Fruit fly (Drosophila melanogaster) whole organism, embryonic: Measurements from ENCODE around the gene CG10435.

Experiments used
- Asciz ChIP-seq: fragments of 200-800 bp; sonication (Bioruptor generic); optimal IDR thresholded peaks from 2 replicates; lab custom pipeline; 2017; ENCODE audit warnings: missing biosample characterization, mild to moderate bottlenecking, missing genetic modification characterization, missing genetic modification reagents
- B-H1 ChIP-seq: fragments of 200-800 bp; sonication (Bioruptor generic); IDR thresholded peaks from 3 replicates; pipeline ENCODE4 v1.3.6; 2022; ENCODE audit warnings: missing biosample characterization, missing genetic modification characterization
- C15 ChIP-seq: fragments of 200-800 bp; sonication (Bioruptor generic); IDR thresholded peaks from 3 replicates; pipeline ENCODE4 v1.3.6; 2022; ENCODE audit warnings: missing biosample characterization, missing genetic modification characterization
- CG10267 ChIP-seq: fragments of 200-800 bp; sonication (Bioruptor generic); optimal IDR thresholded peaks from 2 replicates; lab custom pipeline; 2018; ENCODE audit warnings: missing biosample characterization, mild to moderate bottlenecking, missing genetic modification characterization, moderate library complexity
- CG10321 ChIP-seq: fragments of 200-800 bp; sonication (Bioruptor generic); IDR thresholded peaks from 2 replicates; pipeline ENCODE4 v1.3.6; 2022; ENCODE audit warnings: missing biosample characterization, missing genetic modification characterization
- CG11504 ChIP-seq: fragments of 200-800 bp; sonication (Bioruptor generic); optimal IDR thresholded peaks from 3 replicates; lab custom pipeline; 2019; ENCODE audit warnings: missing biosample characterization, mild to moderate bottlenecking, missing genetic modification characterization, moderate library complexity
- CG13123 ChIP-seq: fragments of 200-800 bp; sonication (Bioruptor generic); optimal IDR thresholded peaks from 2 replicates; lab custom pipeline; 2016; ENCODE audit warnings: missing biosample characterization, missing genetic modification characterization
- CG15073 ChIP-seq: fragments of 200-800 bp; sonication (Bioruptor generic); optimal IDR thresholded peaks from 2 replicates; lab custom pipeline; 2016; ENCODE audit warnings: missing biosample characterization, missing genetic modification characterization
- CG16863 ChIP-seq: fragments of 200-800 bp; sonication (Bioruptor generic); optimal IDR thresholded peaks from 3 replicates; lab custom pipeline; 2016; ENCODE audit warnings: missing biosample characterization, missing genetic modification characterization
- CG2199 ChIP-seq: fragments of 200-800 bp; sonication (Bioruptor generic); IDR thresholded peaks from 3 replicates; pipeline ENCODE4 v1.3.6; 2022; ENCODE audit warnings: missing biosample characterization, missing genetic modification characterization
- CG31388 ChIP-seq: fragments of 200-800 bp; sonication (Bioruptor generic); optimal IDR thresholded peaks from 2 replicates; lab custom pipeline; 2016; ENCODE audit warnings: missing biosample characterization, missing genetic modification characterization
- CG3163 ChIP-seq: fragments of 200-800 bp; sonication (Bioruptor generic); optimal IDR thresholded peaks from 3 replicates; lab custom pipeline; 2016; ENCODE audit warnings: missing biosample characterization, missing genetic modification characterization
- CG33213 ChIP-seq: fragments of 200-800 bp; sonication (Bioruptor generic); optimal IDR thresholded peaks from 3 replicates; lab custom pipeline; 2016; ENCODE audit warnings: missing biosample characterization, missing genetic modification characterization
- CG34376 ChIP-seq: fragments of 200-800 bp; sonication (Bioruptor generic); optimal IDR thresholded peaks from 2 replicates; lab custom pipeline; 2018; ENCODE audit warnings: missing biosample characterization, mild to moderate bottlenecking, missing genetic modification characterization
- CG5180 ChIP-seq: fragments of 200-800 bp; sonication (Bioruptor generic); optimal IDR thresholded peaks from 3 replicates; lab custom pipeline; 2017; ENCODE audit warnings: missing biosample characterization, missing genetic modification characterization, mild to moderate bottlenecking, moderate library complexity, missing genetic modification reagents
- CG5245 ChIP-seq: fragments of 200-800 bp; sonication (Bioruptor generic); optimal IDR thresholded peaks from 3 replicates; lab custom pipeline; 2016; ENCODE audit warnings: missing biosample characterization, missing genetic modification characterization
- CG6813 ChIP-seq: fragments of 200-800 bp; sonication (Bioruptor generic); optimal IDR thresholded peaks from 2 replicates; lab custom pipeline; 2017; ENCODE audit warnings: missing biosample characterization, missing genetic modification characterization, mild to moderate bottlenecking, moderate library complexity, missing genetic modification reagents
- CG8281 ChIP-seq: fragments of 200-800 bp; sonication (Bioruptor generic); optimal IDR thresholded peaks from 2 replicates; lab custom pipeline; 2018; ENCODE audit warnings: missing biosample characterization, mild to moderate bottlenecking, missing genetic modification characterization, moderate library complexity
- CG8388 ChIP-seq: fragments of 200-800 bp; sonication (Bioruptor generic); optimal IDR thresholded peaks from 2 replicates; lab custom pipeline; 2019; ENCODE audit warnings: missing biosample characterization, mild to moderate bottlenecking, missing genetic modification characterization, moderate library complexity
- D19B ChIP-seq: fragments of 200-800 bp; sonication (Bioruptor generic); optimal IDR thresholded peaks from 2 replicates; lab custom pipeline; 2017; ENCODE audit warnings: missing biosample characterization, mild to moderate bottlenecking, missing genetic modification characterization
- Dp ChIP-seq: fragments of 200-800 bp; sonication (Bioruptor generic); optimal IDR thresholded peaks from 2 replicates; lab custom pipeline; 2018; ENCODE audit warnings: missing biosample characterization, mild to moderate bottlenecking, missing genetic modification characterization, moderate library complexity
- Drgx ChIP-seq: fragments of 200-800 bp; sonication (Bioruptor generic); IDR thresholded peaks from 2 replicates; pipeline ENCODE4 v1.3.6; 2022; ENCODE audit warnings: missing biosample characterization, missing genetic modification characterization
- GATAe ChIP-seq: fragments of 200-800 bp; sonication (Bioruptor generic); conservative IDR thresholded peaks from 2 replicates; pipeline ENCODE4 v1.3.6; 2022; ENCODE audit warnings: missing biosample characterization, missing genetic modification characterization
- H15 ChIP-seq: fragments of 200-800 bp; sonication (Bioruptor generic); IDR thresholded peaks from 3 replicates; pipeline ENCODE4 v1.3.6; 2022; ENCODE audit warnings: missing biosample characterization, missing genetic modification characterization
- NC2β ChIP-seq: fragments of 200-800 bp; sonication (Bioruptor generic); optimal IDR thresholded peaks from 2 replicates; lab custom pipeline; 2016; ENCODE audit warnings: missing biosample characterization, missing genetic modification characterization
- NfI ChIP-seq: fragments of 200-800 bp; sonication (Bioruptor generic); optimal IDR thresholded peaks from 3 replicates; lab custom pipeline; 2018; ENCODE audit warnings: missing biosample characterization, mild to moderate bottlenecking, missing genetic modification characterization, moderate library complexity
- amos ChIP-seq: fragments of 200-800 bp; sonication (Bioruptor generic); IDR thresholded peaks from 2 replicates; pipeline ENCODE4 v1.3.6; 2022; ENCODE audit warnings: missing biosample characterization, missing genetic modification characterization; ENCODE audit not compliant: partially characterized antibody
- btn ChIP-seq: fragments of 200-800 bp; sonication (Bioruptor generic); optimal IDR thresholded peaks from 2 replicates; lab custom pipeline; 2016; ENCODE audit warnings: missing biosample characterization, missing genetic modification characterization
- caup ChIP-seq: fragments of 200-800 bp; sonication (Bioruptor generic); optimal IDR thresholded peaks from 3 replicates; lab custom pipeline; 2017; ENCODE audit warnings: missing biosample characterization, mild to moderate bottlenecking, missing genetic modification characterization, moderate library complexity; ENCODE audit not compliant: severe bottlenecking
- crol ChIP-seq: fragments of 200-800 bp; sonication (Bioruptor generic); IDR thresholded peaks from 2 replicates; pipeline ENCODE4 v1.3.6; 2022; ENCODE audit warnings: missing biosample characterization, missing genetic modification characterization
- cwo ChIP-seq: fragments of 200-800 bp; sonication (Bioruptor generic); optimal IDR thresholded peaks from 3 replicates; lab custom pipeline; 2017; ENCODE audit warnings: missing biosample characterization, missing genetic modification characterization, mild to moderate bottlenecking, moderate library complexity, missing genetic modification reagents
- dati ChIP-seq: fragments of 200-800 bp; sonication (Bioruptor generic); IDR thresholded peaks from 2 replicates; pipeline ENCODE4 v1.3.6; 2022; ENCODE audit warnings: missing biosample characterization, missing genetic modification characterization
- dmrt99B ChIP-seq: fragments of 200-800 bp; sonication (Bioruptor generic); optimal IDR thresholded peaks from 2 replicates; lab custom pipeline; 2018; ENCODE audit warnings: missing biosample characterization, mild to moderate bottlenecking, missing genetic modification characterization, moderate library complexity
- dysf ChIP-seq: fragments of 200-800 bp; sonication (Bioruptor generic); IDR thresholded peaks from 3 replicates; pipeline ENCODE4 v1.3.6; 2022; ENCODE audit warnings: missing biosample characterization, missing genetic modification characterization
- emc ChIP-seq: fragments of 200-800 bp; sonication (Bioruptor generic); optimal IDR thresholded peaks from 2 replicates; lab custom pipeline; 2016; ENCODE audit warnings: missing biosample characterization, missing genetic modification characterization
- exex ChIP-seq: fragments of 200-800 bp; sonication (Bioruptor generic); optimal IDR thresholded peaks from 4 replicates; lab custom pipeline; 2018; ENCODE audit warnings: missing biosample characterization, mild to moderate bottlenecking, missing genetic modification characterization, moderate library complexity
- ftz-f1 ChIP-seq: fragments of 200-800 bp; sonication (Bioruptor generic); optimal IDR thresholded peaks from 2 replicates; lab custom pipeline; 2016; ENCODE audit warnings: missing biosample characterization, missing genetic modification characterization
- hbn ChIP-seq: fragments of 200-800 bp; sonication (Bioruptor generic); IDR thresholded peaks from 2 replicates; pipeline ENCODE4 v1.3.6; 2022; ENCODE audit warnings: missing biosample characterization, missing genetic modification characterization; ENCODE audit not compliant: partially characterized antibody
- jumu ChIP-seq: fragments of 200-800 bp; sonication (Bioruptor generic); optimal IDR thresholded peaks from 3 replicates; lab custom pipeline; 2016; ENCODE audit warnings: missing biosample characterization, missing genetic modification characterization
- kay ChIP-seq: fragments of 200-800 bp; sonication (Bioruptor generic); optimal IDR thresholded peaks from 2 replicates; lab custom pipeline; 2016; ENCODE audit warnings: missing biosample characterization, missing genetic modification characterization
- kni ChIP-seq: fragments of 200-800 bp; sonication (Bioruptor generic); optimal IDR thresholded peaks from 3 replicates; lab custom pipeline; 2017; ENCODE audit warnings: mild to moderate bottlenecking, missing biosample characterization, missing genetic modification reagents, missing genetic modification characterization
- maf-S ChIP-seq: fragments of 200-800 bp; sonication (Bioruptor generic); optimal IDR thresholded peaks from 2 replicates; lab custom pipeline; 2016; ENCODE audit warnings: missing biosample characterization, missing genetic modification characterization
- mam ChIP-seq: fragments of 200-800 bp; sonication (Bioruptor generic); optimal IDR thresholded peaks from 3 replicates; lab custom pipeline; 2016; ENCODE audit warnings: missing biosample characterization, missing genetic modification characterization
- nerfin-1 ChIP-seq: fragments of 200-800 bp; sonication (Bioruptor generic); optimal IDR thresholded peaks from 3 replicates; lab custom pipeline; 2019; ENCODE audit warnings: missing biosample characterization, mild to moderate bottlenecking, missing genetic modification characterization, moderate library complexity
- peb ChIP-seq: fragments of 200-800 bp; sonication (Bioruptor generic); IDR thresholded peaks from 2 replicates; pipeline ENCODE4 v1.3.6; 2022; ENCODE audit warnings: missing biosample characterization, missing genetic modification characterization
- stc ChIP-seq: fragments of 200-800 bp; sonication (Bioruptor generic); IDR thresholded peaks from 2 replicates; pipeline ENCODE4 v1.3.6; 2022; ENCODE audit warnings: missing biosample characterization, missing genetic modification characterization
- stwl ChIP-seq: fragments of 200-800 bp; sonication (Bioruptor generic); optimal IDR thresholded peaks from 3 replicates; lab custom pipeline; 2018; ENCODE audit warnings: missing biosample characterization, mild to moderate bottlenecking, missing genetic modification characterization, moderate library complexity
- toy ChIP-seq: fragments of 200-800 bp; sonication (Bioruptor generic); IDR thresholded peaks from 2 replicates; pipeline ENCODE4 v1.3.6; 2022; ENCODE audit warnings: missing biosample characterization, missing genetic modification characterization

CG10435 gene

dm6 chr3R:7964751-7965319, 48.2 kb downstream of the CG10435 start (continued):
- TF ChIP-seq C15 = no peak
- TF ChIP-seq CG5180 (GFP tag; lab: Kevin White, UChicago) = peak; percentile 60
- TF ChIP-seq CG16863 (GFP tag; lab: Kevin White, UChicago) = no peak
- no peak for TF ChIP-seq stc (GFP tag; lab: Robert Waterston, UW)
- no peak for TF ChIP-seq NfI (GFP tag; lab: Kevin White, UChicago)
- 0 out of 2 replicates have a peak, but pooled peaks have one; percentile 24 for TF ChIP-seq Drgx (GFP tag; lab: Robert Waterston, UW)
- TF ChIP-seq H15 (GFP tag; lab: Robert Waterston, UW) = no peak
- TF ChIP-seq toy = no peak
- no peak for TF ChIP-seq CG31388 (GFP tag; lab: Kevin White, UChicago)
- peak; percentile 63; the same call in 1 of the 2 replicates for TF ChIP-seq crol (GFP tag; lab: Robert Waterston, UW)
- no peak for TF ChIP-seq caup (GFP tag; lab: Kevin White, UChicago)
- no peak for TF ChIP-seq CG15073
- TF ChIP-seq stwl (tag; lab: Kevin White, UChicago) = no peak
- TF ChIP-seq cwo (GFP tag; lab: Kevin White, UChicago) = peak; percentile 6
- TF ChIP-seq B-H1 = no peak
- TF ChIP-seq CG8388 = no peak
- peak; percentile 95 for TF ChIP-seq D19B (GFP tag; lab: Kevin White, UChicago)
- TF ChIP-seq emc (GFP tag; lab: Kevin White, UChicago) = no peak
- no peak for TF ChIP-seq NC2β
- TF ChIP-seq CG8281 (tag; lab: Kevin White, UChicago) = peak; percentile 90
- peak; percentile 8 for TF ChIP-seq CG34376
- no peak for TF ChIP-seq CG10267 (tag; lab: Kevin White, UChicago)
- no peak for TF ChIP-seq CG5245 (GFP tag; lab: Kevin White, UChicago)
- TF ChIP-seq dmrt99B (tag; lab: Kevin White, UChicago) = no peak
- TF ChIP-seq jumu (GFP tag; lab: Kevin White, UChicago) = no peak
- no peak for TF ChIP-seq btn (GFP tag; lab: Kevin White, UChicago)
- TF ChIP-seq CG33213 (GFP tag; lab: Kevin White, UChicago) = no peak
- TF ChIP-seq GATAe (GFP tag; lab: Robert Waterston, UW) = peak; percentile 63
- no peak for TF ChIP-seq dysf (GFP tag; lab: Robert Waterston, UW)
- peak; percentile 33 for TF ChIP-seq CG6813 (GFP tag; lab: Kevin White, UChicago)
- TF ChIP-seq exex = peak; percentile 69
- no peak for TF ChIP-seq maf-S (GFP tag; lab: Kevin White, UChicago)
- TF ChIP-seq amos (GFP tag; lab: Robert Waterston, UW) = no peak
- TF ChIP-seq Asciz (GFP tag; lab: Kevin White, UChicago) = peak; percentile 15
- peak; percentile 24 for TF ChIP-seq kay (GFP tag; lab: Kevin White, UChicago)
- 0 out of 3 replicates have a peak, but pooled peaks have one; percentile 69 for TF ChIP-seq CG2199 (GFP tag; lab: Robert Waterston, UW)
- TF ChIP-seq hbn = no peak
- TF ChIP-seq kni (GFP tag; lab: Kevin White, UChicago) = no peak
- TF ChIP-seq CG10321 = no peak
- no peak for TF ChIP-seq peb
- TF ChIP-seq CG11504 (tag; lab: Kevin White, UChicago) = peak; percentile 82
- no peak for TF ChIP-seq Dp (GFP tag; lab: Kevin White, UChicago)
- TF ChIP-seq nerfin-1 (tag; lab: Kevin White, UChicago) = peak; percentile 3
- TF ChIP-seq ftz-f1 (GFP tag; lab: Kevin White, UChicago) = no peak
- TF ChIP-seq CG13123 = no peak
- peak; percentile 58 for TF ChIP-seq CG3163 (GFP tag; lab: Kevin White, UChicago)
- TF ChIP-seq dati (GFP tag; lab: Robert Waterston, UW) = no peak
- no peak for TF ChIP-seq mam (GFP tag; lab: Kevin White, UChicago)
